Fruit fly (Drosophila melanogaster): ENCODE data around the gene crol.

- TF ChIP-seq CG8478 (optimal IDR thresholded peaks at IDR 0.05), result no peak
- TF ChIP-seq pan (optimal IDR thresholded peaks at IDR 0.05), result no peak
- peak; percentile 26 for TF ChIP-seq Dll (optimal IDR thresholded peaks at IDR 0.05)
These were observed 3.8 kb upstream of the crol start for dm6 chr2L:11812781-11813664.
